Fruit fly (Drosophila melanogaster): ENCODE measurements around the gene Mitofilin.

The Mitofilin gene

dm6 chr3R:22022623-22023022, 512 bp downstream of the Mitofilin start:
- TF ChIP-seq Eip78C (GFP tag) = peak; percentile 17
- TF ChIP-seq CG3032 (tag; optimal IDR thresholded peaks at IDR 0.05) = no peak
- TF ChIP-seq vri (GFP tag; optimal IDR thresholded peaks at IDR 0.05) = peak; percentile 90
- TF ChIP-seq CG1621 (tag; optimal IDR thresholded peaks at IDR 0.05) = no peak
- 0 out of 2 replicates have a peak, but pooled peaks have one; percentile 16 for TF ChIP-seq CG15336 (GFP tag; IDR thresholded peaks at IDR 0.05)
- no peak for TF ChIP-seq Smox (GFP tag; optimal IDR thresholded peaks at IDR 0.05)

- no peak for TF ChIP-seq achi (GFP tag; optimal IDR thresholded peaks at IDR 0.05)
- TF ChIP-seq Lpt (GFP tag; optimal IDR thresholded peaks at IDR 0.05) = no peak
- no peak for TF ChIP-seq Blimp-1 (GFP tag; optimal IDR thresholded peaks at IDR 0.05)
- TF ChIP-seq dac (GFP tag; optimal IDR thresholded peaks at IDR 0.05) = no peak
- no peak for TF ChIP-seq Sox102F (GFP tag; optimal IDR thresholded peaks at IDR 0.05)
- peak; percentile 29 for TF ChIP-seq Ets21C (GFP tag; optimal IDR thresholded peaks at IDR 0.05)
- TF ChIP-seq topi (GFP tag; optimal IDR thresholded peaks at IDR 0.05) = peak; percentile 54
- no peak; the same call in 1 of the 3 replicates for TF ChIP-seq CG6163 (GFP tag; IDR thresholded peaks at IDR 0.05)
- peak; percentile 62 for TF ChIP-seq lz (GFP tag; optimal IDR thresholded peaks at IDR 0.05)
- TF ChIP-seq Sox15 (GFP tag; optimal IDR thresholded peaks at IDR 0.05) = peak; percentile 16
- TF ChIP-seq CG11762 (GFP tag; optimal IDR thresholded peaks at IDR 0.05; ENCODE audit: insufficient read depth) = no peak
- TF ChIP-seq CG6792 (GFP tag; optimal IDR thresholded peaks at IDR 0.05) = peak; percentile 29
- TF ChIP-seq Eip78C (GFP tag) = peak; percentile 76
- TF ChIP-seq CG8632 (GFP tag; optimal IDR thresholded peaks at IDR 0.05) = no peak
- TF ChIP-seq fkh (GFP tag; optimal IDR thresholded peaks at IDR 0.05) = no peak
- TF ChIP-seq CG11294 (GFP tag; IDR thresholded peaks at IDR 0.05) = no peak
- TF ChIP-seq CG8119 (GFP tag; IDR thresholded peaks at IDR 0.05) = no peak; the same call in 2 of the 3 replicates
- TF ChIP-seq CG7368 (GFP tag; optimal IDR thresholded peaks at IDR 0.05) = no peak
- TF ChIP-seq CG3919 (GFP tag; optimal IDR thresholded peaks at IDR 0.05) = no peak
- peak; percentile 70 for TF ChIP-seq vri (GFP tag; optimal IDR thresholded peaks at IDR 0.05)
- TF ChIP-seq Sox14 (GFP tag; optimal IDR thresholded peaks at IDR 0.05) = peak; percentile 55
- no peak for TF ChIP-seq CG34406 (GFP tag; optimal IDR thresholded peaks at IDR 0.05)
- TF ChIP-seq CG15336 (GFP tag; IDR thresholded peaks at IDR 0.05) = no peak
- TF ChIP-seq dsx (GFP tag; optimal IDR thresholded peaks at IDR 0.05; ENCODE audit: poor library complexity, severe bottlenecking) = peak; percentile 30
- TF ChIP-seq CG16779 (tag; optimal IDR thresholded peaks at IDR 0.05) = no peak
- TF ChIP-seq CG32006 (GFP tag; optimal IDR thresholded peaks at IDR 0.05) = no peak
- TF ChIP-seq fd59A (GFP tag; optimal IDR thresholded peaks at IDR 0.05) = no peak
- no peak for TF ChIP-seq salr (GFP tag; optimal IDR thresholded peaks at IDR 0.05)
- no peak for TF ChIP-seq Eip75B (GFP tag; optimal IDR thresholded peaks at IDR 0.05)
- no peak for TF ChIP-seq eg (GFP tag; IDR thresholded peaks at IDR 0.05)
- no peak for TF ChIP-seq Gug (GFP tag; IDR thresholded peaks at IDR 0.05)
- no peak for TF ChIP-seq spab (GFP tag; optimal IDR thresholded peaks at IDR 0.05)
- TF ChIP-seq CG9139 (GFP tag; optimal IDR thresholded peaks at IDR 0.05) = no peak
- no peak for TF ChIP-seq net (GFP tag; optimal IDR thresholded peaks at IDR 0.05)
- TF ChIP-seq Met (GFP tag; optimal IDR thresholded peaks at IDR 0.05) = no peak
- no peak for TF ChIP-seq Hr4 (GFP tag; optimal IDR thresholded peaks at IDR 0.05)
- TF ChIP-seq OdsH (GFP tag; optimal IDR thresholded peaks at IDR 0.05) = no peak
- no peak for TF ChIP-seq CG6854 (GFP tag; optimal IDR thresholded peaks at IDR 0.05)
- no peak for TF ChIP-seq pdm3 (GFP tag; optimal IDR thresholded peaks at IDR 0.05)
- peak in 1 of 2 experiments; percentile 26 for TF ChIP-seq ss (GFP tag; optimal IDR thresholded peaks at IDR 0.05)
- no peak for TF ChIP-seq svp (GFP tag)
- TF ChIP-seq CG10631 (GFP tag; optimal IDR thresholded peaks at IDR 0.05) = peak; percentile 10
- TF ChIP-seq Hr39 (GFP tag; optimal IDR thresholded peaks at IDR 0.05) = peak; percentile 55
- TF ChIP-seq CG1621 (tag; optimal IDR thresholded peaks at IDR 0.05) = no peak
- peak; percentile 56 for TF ChIP-seq cyc (GFP tag; optimal IDR thresholded peaks at IDR 0.05)
- TF ChIP-seq esn (GFP tag; optimal IDR thresholded peaks at IDR 0.05) = peak; percentile 64
- TF ChIP-seq CG31627 (GFP tag; optimal IDR thresholded peaks at IDR 0.05) = peak; percentile 53
Observed at dm6 chr3R:22018777-22019420, 4.2 kb downstream of the Mitofilin start, which contains the start of gene Idh3b. Idh3b (minus strand) TSS chr3R:22019382.

Data from whole organism, prepupa.